Fruit fly (Drosophila melanogaster) whole organism, wandering third instar larva: ENCODE data around the gene CG1662.

Source experiments
- Dif ChIP-seq: fragments of 200-275, 200-300 bp; sonication (Bioruptor generic); optimal IDR thresholded peaks from 2 replicates; lab custom pipeline; 2018; ENCODE audit warnings: missing biosample characterization, missing genetic modification characterization; ENCODE audit not compliant: partially characterized antibody
- Hnf4 ChIP-seq: fragments of 200-800 bp; sonication (Bioruptor generic); optimal IDR thresholded peaks from 2 replicates; lab custom pipeline; 2016; ENCODE audit warnings: missing biosample characterization, mild to moderate bottlenecking, missing genetic modification characterization
- Hr83 ChIP-seq: fragments of 200-300 bp; sonication (Bioruptor generic); optimal IDR thresholded peaks from 2 replicates; lab custom pipeline; 2016; ENCODE audit warnings: missing biosample characterization, mild to moderate bottlenecking, missing genetic modification characterization, moderate library complexity; ENCODE audit not compliant: poor library complexity, severe bottlenecking
- Mio ChIP-seq: sonication (Bioruptor generic); optimal IDR thresholded peaks from 2 replicates; lab custom pipeline; 2016; ENCODE audit warnings: missing biosample characterization, missing genetic modification characterization
- dl ChIP-seq, 2 experiments: fragments of 175-275, 200-275 bp in 1 of 2; fragments of 200-275 bp in 1 of 2; sonication (Bioruptor generic); optimal IDR thresholded peaks; lab custom pipeline; 2018; ENCODE audit warnings: mild to moderate bottlenecking in 2 of 2, missing biosample characterization in 2 of 2, missing genetic modification characterization in 2 of 2, moderate library complexity in 2 of 2; ENCODE audit not compliant: partially characterized antibody in 2 of 2, insufficient read depth in 1 of 2
- h ChIP-seq: fragments of 200-800 bp; sonication (Bioruptor generic); optimal IDR thresholded peaks from 3 replicates; lab custom pipeline; 2016; ENCODE audit warnings: missing biosample characterization, mild to moderate bottlenecking, missing genetic modification characterization
- pan ChIP-seq: fragments of >200 bp; optimal IDR thresholded peaks from 2 replicates; lab custom pipeline; 2017
- psq ChIP-seq: fragments of 200-800 bp; sonication (Bioruptor generic); optimal IDR thresholded peaks from 3 replicates; lab custom pipeline; 2017; ENCODE audit warnings: missing biosample characterization, mild to moderate bottlenecking, missing genetic modification characterization, moderate library complexity

- TF ChIP-seq Dif (GFP tag; lab: Kevin White, UChicago) (no peak), Hr83 (GFP tag; lab: Kevin White, UChicago) (no peak), psq (GFP tag; lab: Kevin White, UChicago) (no peak), h (no peak), dl (GFP tag; optimal IDR thresholded peaks at IDR 0.05; lab: Kevin White, UChicago; ENCODE audit: insufficient read depth in 1 of 2, partially characterized antibody in 2 of 2) (no peak), Mio (GFP tag; lab: Kevin White, UChicago) (no peak), Hnf4 (GFP tag; lab: Kevin White, UChicago) (no peak), pan (no peak)
Observed at dm6 chrX:13374979-13375378, 12.4 kb upstream of the CG1662 start.
